Worm (Caenorhabditis elegans): ENCODE results near the gene M03E7.1.
A peak's percentile ranks its signal among the peaks of the same experiment; 100 is the strongest.

Gene M03E7.1

ce11 chrV:5594315-5594714, 27.2 kb upstream of the M03E7.1 start, which contains the start of gene crn-2:
Gene crn-2, plus strand, starts transcription at chrV:5594615.
- TF ChIP-seq hlh-1 (tag; optimal IDR thresholded peaks at IDR 0.05) = no peak
- TF ChIP-seq sptf-1 (tag; optimal IDR thresholded peaks at IDR 0.05) = no peak
- TF ChIP-seq tbx-8 (GFP tag; optimal IDR thresholded peaks at IDR 0.05) = no peak
- TF ChIP-seq blmp-1 (tag; optimal IDR thresholded peaks at IDR 0.05) = no peak

DNA sequence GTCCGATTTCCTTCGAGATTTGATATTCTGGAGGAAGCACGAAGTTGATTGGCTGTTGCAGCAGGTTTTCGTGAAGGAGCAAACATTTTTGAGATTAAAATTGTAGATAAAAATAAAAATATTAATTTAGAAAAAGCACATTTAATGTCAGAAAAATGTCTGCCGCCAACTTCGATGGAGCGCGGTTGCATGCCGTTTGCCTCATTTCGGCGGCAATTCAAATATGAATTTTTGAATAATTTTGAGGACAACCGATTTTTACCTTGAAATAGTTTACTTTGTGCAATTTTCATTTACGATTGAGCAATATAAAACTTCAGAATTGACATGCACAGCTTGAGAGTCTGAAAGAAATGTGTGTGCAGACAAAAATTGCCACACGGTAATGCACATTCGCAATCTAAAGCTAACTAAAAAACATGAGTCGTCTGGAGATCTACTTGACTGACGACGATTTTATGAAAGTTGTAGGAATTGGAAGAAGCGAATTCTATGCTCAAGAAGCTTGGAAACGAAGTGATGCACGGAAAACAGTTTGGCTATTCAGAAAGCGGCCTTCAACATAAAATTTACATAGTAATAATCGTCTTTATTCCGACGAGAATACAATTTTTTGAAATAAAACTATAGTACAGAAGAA, 25.0 kb upstream of the M03E7.1 start, which contains the start of gene zhit-1:
Gene zhit-1, minus strand, starts transcription at position 161 of the 640 bp plus-strand sequence.
- peak; percentile 28 for TF ChIP-seq mep-1 (tag; optimal IDR thresholded peaks at IDR 0.05)
- no peak for TF ChIP-seq drap-1 (GFP tag; optimal IDR thresholded peaks at IDR 0.05)
- TF ChIP-seq ham-2 (GFP tag; optimal IDR thresholded peaks at IDR 0.05) = no peak
- TF ChIP-seq unc-39 (tag; optimal IDR thresholded peaks at IDR 0.05) = no peak

- TF ChIP-seq unc-120 (tag; optimal IDR thresholded peaks at IDR 0.05; ENCODE audit: poor library complexity, severe bottlenecking) (no peak), elt-3 (tag; optimal IDR thresholded peaks at IDR 0.05) (no peak), pha-4 (tag; optimal IDR thresholded peaks at IDR 0.05) (no peak), tbx-8 (GFP tag; optimal IDR thresholded peaks at IDR 0.05) (no peak), bed-3 (GFP tag; optimal IDR thresholded peaks at IDR 0.05) (no peak), hlh-1 (tag; optimal IDR thresholded peaks at IDR 0.05) (no peak), ham-2 (GFP tag; optimal IDR thresholded peaks at IDR 0.05) (no peak), ceh-83 (GFP tag; optimal IDR thresholded peaks at IDR 0.05) (no peak), lin-13 (tag; optimal IDR thresholded peaks at IDR 0.05) (no peak)
Observed at ce11 chrV:5601263-5601662, 20.2 kb upstream of the M03E7.1 start, which contains the start of gene CD4.8. Gene CD4.8, minus strand, starts transcription at chrV:5601363.

DNA sequence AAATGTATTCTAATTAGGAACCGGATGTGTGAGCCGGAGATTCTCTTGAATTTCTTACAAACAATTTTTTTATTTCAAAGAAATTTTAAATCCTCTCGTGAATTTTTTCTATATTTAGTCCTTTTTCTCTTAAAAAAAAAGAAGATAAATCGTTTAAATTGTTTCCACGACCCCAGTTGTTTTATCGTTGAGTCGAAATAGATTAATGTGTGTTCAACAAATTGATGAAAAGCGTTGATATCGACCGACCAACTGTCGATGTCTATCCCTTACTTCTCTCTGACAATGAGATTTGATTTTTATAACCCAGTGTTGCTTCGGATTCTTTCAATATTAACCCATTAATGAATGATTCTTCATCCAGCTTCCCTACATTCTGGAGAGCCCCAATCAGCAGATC, 15.2 kb upstream of the M03E7.1 start, which contains the start of gene CD4.1:
Gene CD4.1, plus strand, starts transcription at position 301 of the 400 bp plus-strand sequence.
- TF ChIP-seq blmp-1 (tag; optimal IDR thresholded peaks at IDR 0.05) (no peak), ces-1 (GFP tag; optimal IDR thresholded peaks at IDR 0.05) (no peak), hlh-1 (tag; optimal IDR thresholded peaks at IDR 0.05) (peak; percentile 12), sem-2 (GFP tag; optimal IDR thresholded peaks at IDR 0.05) (no peak), unc-62 (GFP tag; optimal IDR thresholded peaks at IDR 0.05) (no peak), nhr-12 (tag; optimal IDR thresholded peaks at IDR 0.05) (no peak), elt-1 (tag; optimal IDR thresholded peaks at IDR 0.05; ENCODE audit: borderline replicate concordance, insufficient read depth) (no peak), tbx-8 (GFP tag; optimal IDR thresholded peaks at IDR 0.05) (no peak)

DNA sequence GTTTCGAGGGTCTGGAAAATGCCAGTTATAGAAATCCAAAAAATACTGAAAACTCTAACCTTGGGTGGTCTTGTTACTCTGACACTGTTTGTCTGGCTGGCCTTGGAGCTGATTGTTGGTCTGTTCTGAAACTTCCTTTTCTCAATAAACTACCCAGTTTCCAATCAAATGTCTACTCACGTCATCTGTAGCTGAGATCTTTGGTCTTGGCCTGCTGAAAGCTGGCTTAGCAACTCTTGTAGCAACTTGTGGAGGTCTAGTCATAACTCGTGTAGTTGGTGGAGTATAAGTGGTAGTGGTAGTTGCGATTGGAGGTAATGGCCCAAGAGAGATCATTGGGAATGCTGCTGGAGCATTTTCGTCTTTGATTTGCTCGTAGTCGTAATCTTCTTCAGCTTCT, 11.3 kb upstream of the M03E7.1 start:
- TF ChIP-seq nhr-2 (tag; optimal IDR thresholded peaks at IDR 0.05) (no peak), bed-3 (GFP tag; optimal IDR thresholded peaks at IDR 0.05) (no peak), lsy-2 (tag; optimal IDR thresholded peaks at IDR 0.05) (no peak), sem-2 (GFP tag; optimal IDR thresholded peaks at IDR 0.05) (no peak), unc-39 (tag; optimal IDR thresholded peaks at IDR 0.05) (no peak), mep-1 (tag; optimal IDR thresholded peaks at IDR 0.05) (no peak), flh-1 (GFP tag; optimal IDR thresholded peaks at IDR 0.05) (no peak), ceh-43 (GFP tag; optimal IDR thresholded peaks at IDR 0.05) (no peak), lin-13 (tag; optimal IDR thresholded peaks at IDR 0.05) (no peak), zip-8 (tag; optimal IDR thresholded peaks at IDR 0.05) (no peak), pha-4 (tag; optimal IDR thresholded peaks at IDR 0.05) (no peak), unc-120 (tag; optimal IDR thresholded peaks at IDR 0.05; ENCODE audit: poor library complexity, severe bottlenecking) (no peak), nhr-76 (tag; optimal IDR thresholded peaks at IDR 0.05) (no peak), elt-3 (tag; optimal IDR thresholded peaks at IDR 0.05) (no peak), ces-1 (GFP tag; optimal IDR thresholded peaks at IDR 0.05) (no peak), nhr-237 (tag; optimal IDR thresholded peaks at IDR 0.05) (no peak), drap-1 (GFP tag; optimal IDR thresholded peaks at IDR 0.05) (no peak)

DNA sequence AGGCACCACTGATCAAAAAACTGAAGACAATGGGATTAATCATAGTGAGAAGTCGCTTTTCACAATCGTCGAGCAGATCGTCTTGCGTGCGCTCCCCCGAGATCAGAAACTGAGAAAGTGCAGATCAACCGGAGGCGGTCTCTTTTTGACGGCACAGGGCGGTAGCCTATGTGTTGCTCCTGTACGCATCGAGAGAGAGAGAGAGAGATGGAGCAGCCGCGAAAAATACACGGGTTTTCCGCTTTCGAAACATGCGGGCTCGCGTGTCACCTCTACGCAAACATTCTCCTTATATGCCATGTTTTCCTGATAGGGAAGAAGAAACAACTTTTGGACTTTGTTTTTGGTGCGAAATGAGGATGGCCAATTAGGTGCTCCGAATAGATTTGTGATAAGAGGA, 8.4 kb upstream of the M03E7.1 start, which contains the start of gene lrpc-1:
Gene lrpc-1, minus strand, starts transcription at position 101 of the 400 bp plus-strand sequence.
- no peak for TF ChIP-seq unc-120 (tag; optimal IDR thresholded peaks at IDR 0.05; ENCODE audit: poor library complexity, severe bottlenecking)
- no peak for TF ChIP-seq ham-2 (GFP tag; optimal IDR thresholded peaks at IDR 0.05)
- TF ChIP-seq zip-8 (tag; optimal IDR thresholded peaks at IDR 0.05) = no peak
- TF ChIP-seq ceh-83 (GFP tag; optimal IDR thresholded peaks at IDR 0.05) = no peak
- no peak for TF ChIP-seq flh-1 (GFP tag; optimal IDR thresholded peaks at IDR 0.05)
- no peak for TF ChIP-seq nhr-76 (tag; optimal IDR thresholded peaks at IDR 0.05)
- no peak for TF ChIP-seq ces-1 (GFP tag; optimal IDR thresholded peaks at IDR 0.05)
- no peak for TF ChIP-seq mls-2 (tag; optimal IDR thresholded peaks at IDR 0.05)
- no peak for TF ChIP-seq nhr-12 (tag; optimal IDR thresholded peaks at IDR 0.05)
- TF ChIP-seq hlh-1 (tag; optimal IDR thresholded peaks at IDR 0.05) = no peak
- TF ChIP-seq sem-2 (GFP tag; optimal IDR thresholded peaks at IDR 0.05) = no peak
- no peak for TF ChIP-seq cnd-1 (tag; optimal IDR thresholded peaks at IDR 0.05)
- no peak for TF ChIP-seq unc-39 (tag; optimal IDR thresholded peaks at IDR 0.05)
- no peak for TF ChIP-seq ceh-39 (tag; optimal IDR thresholded peaks at IDR 0.05)
- no peak for TF ChIP-seq elt-1 (tag; optimal IDR thresholded peaks at IDR 0.05; ENCODE audit: borderline replicate concordance, insufficient read depth)
- TF ChIP-seq nhr-237 (tag; optimal IDR thresholded peaks at IDR 0.05) = no peak
- TF ChIP-seq nhr-2 (tag; optimal IDR thresholded peaks at IDR 0.05) = no peak
- no peak for TF ChIP-seq lsy-2 (tag; optimal IDR thresholded peaks at IDR 0.05)
- no peak for TF ChIP-seq blmp-1 (tag; optimal IDR thresholded peaks at IDR 0.05)
